Worm (Caenorhabditis elegans) whole organism, L2 larva: ENCODE results near the gene molo-1.

Experiments
- C34F6.9 ChIP-seq: fragments of 150-350 bp; optimal IDR thresholded peaks from 2 replicates; lab custom pipeline; 2014; ENCODE audit warnings: missing biosample characterization, missing genetic modification characterization
- F13H6.1 ChIP-seq: sonication (generic microtip); optimal IDR thresholded peaks from 2 replicates; lab custom pipeline; 2016; ENCODE audit warnings: missing genetic modification characterization, missing compliant biosample characterization
- R02D3.7 ChIP-seq: fragments of 150-350 bp; optimal IDR thresholded peaks from 2 replicates; lab custom pipeline; 2014; ENCODE audit warnings: missing biosample characterization, missing genetic modification characterization
- Y55F3AM.14 ChIP-seq: fragments of 200-800 bp; sonication (Bioruptor generic); optimal IDR thresholded peaks from 2 replicates; lab custom pipeline; 2018; ENCODE audit warnings: mild to moderate bottlenecking, missing genetic modification characterization, missing compliant biosample characterization
- ZK546.5 ChIP-seq: sonication (generic microtip); optimal IDR thresholded peaks from 2 replicates; lab custom pipeline; 2017; ENCODE audit warnings: missing biosample characterization, missing genetic modification characterization
- alr-1 ChIP-seq: fragments of 150-350 bp; optimal IDR thresholded peaks from 2 replicates; lab custom pipeline; 2014; ENCODE audit warnings: missing biosample characterization, missing genetic modification characterization
- aly-2 ChIP-seq: fragments of 150-350 bp; optimal IDR thresholded peaks from 2 replicates; lab custom pipeline; 2014; ENCODE audit warnings: missing biosample characterization, missing genetic modification characterization
- ama-1 ChIP-seq: fragments of 150-350 bp; optimal IDR thresholded peaks from 2 replicates; lab custom pipeline; 2018; ENCODE audit warnings: inconsistent platforms
- blmp-1 ChIP-seq: sonication (generic microtip); optimal IDR thresholded peaks from 2 replicates; lab custom pipeline; 2017; ENCODE audit warnings: missing genetic modification characterization, mild to moderate bottlenecking, missing compliant biosample characterization, antibody characterized with exemption, moderate library complexity; ENCODE audit not compliant: insufficient read depth
- ceh-16 ChIP-seq: fragments of 150-350 bp; optimal IDR thresholded peaks from 2 replicates; lab custom pipeline; 2014; ENCODE audit warnings: missing biosample characterization, missing genetic modification characterization
- ceh-82 ChIP-seq: fragments of 150-350 bp; optimal IDR thresholded peaks from 2 replicates; lab custom pipeline; 2014; ENCODE audit warnings: missing biosample characterization, missing genetic modification characterization
- crh-2 ChIP-seq: sonication (generic microtip); optimal IDR thresholded peaks from 2 replicates; lab custom pipeline; 2017; ENCODE audit warnings: missing biosample characterization, missing genetic modification characterization
- dmd-4 ChIP-seq: sonication (generic microtip); optimal IDR thresholded peaks from 2 replicates; lab custom pipeline; 2017; ENCODE audit warnings: missing biosample characterization, missing genetic modification characterization
- elt-1 ChIP-seq: fragments of 150-350 bp; optimal IDR thresholded peaks from 2 replicates; lab custom pipeline; 2014; ENCODE audit warnings: missing biosample characterization, missing genetic modification characterization
- elt-3 ChIP-seq: sonication (generic microtip); optimal IDR thresholded peaks from 2 replicates; lab custom pipeline; 2017; ENCODE audit warnings: missing biosample characterization, missing genetic modification characterization
- fos-1 ChIP-seq: fragments of 150-350 bp; optimal IDR thresholded peaks from 2 replicates; lab custom pipeline; 2014; ENCODE audit warnings: missing biosample characterization, missing genetic modification characterization
- gmeb-1 ChIP-seq: fragments of 150-350 bp; optimal IDR thresholded peaks from 2 replicates; lab custom pipeline; 2014; ENCODE audit warnings: missing biosample characterization, missing genetic modification characterization
- lin-11 ChIP-seq: fragments of 150-350 bp; sonication (generic microtip); optimal IDR thresholded peaks from 2 replicates; lab custom pipeline; 2014; ENCODE audit warnings: missing biosample characterization, missing genetic modification characterization, inconsistent platforms, mixed read lengths
- lin-13 ChIP-seq: fragments of 150-350 bp; optimal IDR thresholded peaks from 2 replicates; lab custom pipeline; 2014; ENCODE audit warnings: missing biosample characterization, missing genetic modification reagents, missing genetic modification characterization
- lin-39 ChIP-seq: fragments of 150-350 bp; optimal IDR thresholded peaks from 2 replicates; lab custom pipeline; 2014; ENCODE audit warnings: missing biosample characterization, missing genetic modification reagents, missing genetic modification characterization
- lsy-2 ChIP-seq, 2 experiments: fragments of 150-350 bp in 1 of 2; sonication (generic microtip) in 1 of 2; optimal IDR thresholded peaks; 2 replicates each; lab custom pipeline; 2014 to 2017; ENCODE audit warnings: missing biosample characterization in 2 of 2, missing genetic modification characterization in 2 of 2
- mbf-1 ChIP-seq: sonication (generic microtip); optimal IDR thresholded peaks from 2 replicates; lab custom pipeline; 2017; ENCODE audit warnings: missing biosample characterization, missing genetic modification characterization
- mdl-1 ChIP-seq, 2 experiments: fragments of 150-350 bp in 1 of 2; sonication (generic microtip) in 1 of 2; optimal IDR thresholded peaks; 2 replicates each; lab custom pipeline; 2017; ENCODE audit warnings: missing biosample characterization in 2 of 2, missing genetic modification characterization in 2 of 2
- nhr-11 ChIP-seq: fragments of 150-350 bp; optimal IDR thresholded peaks from 2 replicates; lab custom pipeline; 2014; ENCODE audit warnings: missing biosample characterization, missing genetic modification characterization
- nhr-12 ChIP-seq: fragments of 150-350 bp; optimal IDR thresholded peaks from 2 replicates; lab custom pipeline; 2014; ENCODE audit warnings: missing biosample characterization, missing genetic modification characterization
- nhr-129 ChIP-seq: fragments of 150-350 bp; optimal IDR thresholded peaks from 2 replicates; lab custom pipeline; 2014; ENCODE audit warnings: missing biosample characterization, missing genetic modification characterization
- nhr-21 ChIP-seq: fragments of 150-350 bp; optimal IDR thresholded peaks from 2 replicates; lab custom pipeline; 2014; ENCODE audit warnings: missing biosample characterization, missing genetic modification characterization
- nhr-23 ChIP-seq: fragments of 150-350 bp; optimal IDR thresholded peaks from 2 replicates; lab custom pipeline; 2014; ENCODE audit warnings: missing biosample characterization, missing genetic modification reagents, missing genetic modification characterization
- nhr-237 ChIP-seq: fragments of 150-350 bp; optimal IDR thresholded peaks from 2 replicates; lab custom pipeline; 2014; ENCODE audit warnings: missing biosample characterization, missing genetic modification characterization
- nhr-25 ChIP-seq: fragments of 150-350 bp; sonication (generic microtip); optimal IDR thresholded peaks from 3 replicates; lab custom pipeline; 2014; ENCODE audit warnings: missing biosample characterization, missing genetic modification characterization
- nhr-77 ChIP-seq: fragments of 150-350 bp; optimal IDR thresholded peaks from 2 replicates; lab custom pipeline; 2014; ENCODE audit warnings: missing biosample characterization, missing genetic modification characterization
- peb-1 ChIP-seq: fragments of 150-350 bp; optimal IDR thresholded peaks from 2 replicates; lab custom pipeline; 2014; ENCODE audit warnings: missing biosample characterization, missing genetic modification characterization
- sem-4 ChIP-seq: fragments of 150-350 bp; optimal IDR thresholded peaks from 2 replicates; lab custom pipeline; 2014; ENCODE audit warnings: missing biosample characterization, missing genetic modification reagents, missing genetic modification characterization
- skn-1 ChIP-seq: sonication (generic microtip); optimal IDR thresholded peaks from 2 replicates; lab custom pipeline; 2017; ENCODE audit warnings: missing biosample characterization, missing genetic modification characterization
- sma-3 ChIP-seq: sonication (generic microtip); optimal IDR thresholded peaks from 2 replicates; lab custom pipeline; 2016; ENCODE audit warnings: missing genetic modification reagents, missing genetic modification characterization, missing compliant biosample characterization
- sma-9 ChIP-seq, 2 experiments: fragments of 150-350 bp in 1 of 2; sonication (generic microtip) in 1 of 2; optimal IDR thresholded peaks; 2 replicates each; lab custom pipeline; 2014 to 2016; ENCODE audit warnings: missing genetic modification characterization in 2 of 2, mild to moderate bottlenecking in 1 of 2, missing biosample characterization in 1 of 2, missing compliant biosample characterization in 1 of 2, missing genetic modification reagents in 1 of 2, moderate library complexity in 1 of 2
- snpc-4 ChIP-seq: fragments of 150-350 bp; optimal IDR thresholded peaks from 2 replicates; lab custom pipeline; 2014; ENCODE audit warnings: missing biosample characterization, missing genetic modification characterization
- unc-55 ChIP-seq: fragments of 150-350 bp; sonication (generic microtip); optimal IDR thresholded peaks from 3 replicates; lab custom pipeline; 2014; ENCODE audit warnings: missing biosample characterization, missing genetic modification reagents, missing genetic modification characterization
- unc-62 ChIP-seq: fragments of 150-350 bp; optimal IDR thresholded peaks from 2 replicates; lab custom pipeline; 2014; ENCODE audit warnings: missing biosample characterization, missing genetic modification reagents, missing genetic modification characterization
- zag-1 ChIP-seq: fragments of 150-350 bp; optimal IDR thresholded peaks from 2 replicates; lab custom pipeline; 2014; ENCODE audit warnings: missing biosample characterization, missing genetic modification characterization
- ztf-1 ChIP-seq: fragments of 200-800 bp; sonication (Bioruptor generic); conservative IDR thresholded peaks from 2 replicates; pipeline ENCODE4 v1.3.6; 2022; ENCODE audit warnings: missing genetic modification characterization, missing compliant biosample characterization
- ztf-11 ChIP-seq: sonication (generic microtip); optimal IDR thresholded peaks from 2 replicates; lab custom pipeline; 2017; ENCODE audit warnings: missing biosample characterization, missing genetic modification characterization
- ztf-4 ChIP-seq: fragments of 150-350 bp; optimal IDR thresholded peaks from 2 replicates; lab custom pipeline; 2014; ENCODE audit warnings: missing biosample characterization, missing genetic modification characterization

Gene molo-1

ce11 chrIII:5588746-5589145, 15.0 kb downstream of the molo-1 start:
- TF ChIP-seq ZK546.5 (tag; lab: Kevin White, UChicago): no peak

- TF ChIP-seq lin-39 (tag; lab: Kevin White, UChicago) (no peak), lin-13 (GFP tag; lab: Kevin White, UChicago) (peak; percentile 77), zag-1 (tag; lab: Kevin White, UChicago) (no peak), ceh-82 (tag; lab: Kevin White, UChicago) (no peak), ztf-11 (tag; lab: Kevin White, UChicago) (no peak), C34F6.9 (tag; lab: Kevin White, UChicago) (peak; percentile 84), elt-1 (no peak), unc-62 (GFP tag; lab: Kevin White, UChicago) (no peak), lin-11 (tag; lab: Kevin White, UChicago) (peak; percentile 80), ZK546.5 (tag; lab: Kevin White, UChicago) (no peak), nhr-25 (tag; lab: Kevin White, UChicago) (peak; percentile 23), nhr-129 (peak; percentile 28), crh-2 (peak; percentile 57), sma-3 (peak; percentile 57), mbf-1 (tag; lab: Kevin White, UChicago) (no peak), skn-1 (tag; lab: Kevin White, UChicago) (no peak), sma-9 (GFP tag; optimal IDR thresholded peaks at IDR 0.05; lab: Kevin White, UChicago) (peak; percentile 38), sma-9 (tag; optimal IDR thresholded peaks at IDR 0.05; lab: Kevin White, UChicago) (no peak), nhr-23 (no peak), nhr-237 (tag; lab: Kevin White, UChicago) (no peak), ztf-4 (tag; lab: Kevin White, UChicago) (no peak), ztf-1 (no peak), R02D3.7 (tag; lab: Kevin White, UChicago) (peak; percentile 53), gmeb-1 (tag; lab: Kevin White, UChicago) (peak; percentile 80), elt-3 (tag; lab: Kevin White, UChicago) (no peak), ama-1 (lab: Kevin White, UChicago) (no peak), mdl-1 (tag; optimal IDR thresholded peaks at IDR 0.05; lab: Kevin White, UChicago) (no peak), nhr-21 (tag; lab: Kevin White, UChicago) (peak; percentile 16), fos-1 (tag; lab: Kevin White, UChicago) (peak; percentile 17), ceh-16 (tag; lab: Kevin White, UChicago) (peak; percentile 4), F13H6.1 (tag; lab: Kevin White, UChicago) (peak; percentile 6), unc-55 (peak; percentile 89), alr-1 (no peak), Y55F3AM.14 (GFP tag; lab: Kevin White, UChicago) (no peak), dmd-4 (tag; lab: Kevin White, UChicago) (no peak), nhr-11 (tag; lab: Kevin White, UChicago) (no peak), peb-1 (tag; lab: Kevin White, UChicago) (no peak), blmp-1 (tag; lab: Kevin White, UChicago) (peak; percentile 33), lsy-2 (tag; optimal IDR thresholded peaks at IDR 0.05; lab: Kevin White, UChicago) (peak; percentile 29 to 85), nhr-77 (tag; lab: Kevin White, UChicago) (no peak), snpc-4 (peak; percentile 17), aly-2 (tag; lab: Kevin White, UChicago) (no peak)
- TF ChIP-seq, all 48 proteins: peak for 18
These were observed 17.9 kb downstream of the molo-1 start, which contains the start of the genes ddx-15 and ucr-1 for ce11 chrIII:5591668-5592149. Gene ddx-15, minus strand, starts transcription at chrIII:5591718. Gene ucr-1, plus strand, starts transcription at chrIII:5592135.

- TF ChIP-seq sma-3: peak; percentile 43
- no peak for TF ChIP-seq gmeb-1 (tag; lab: Kevin White, UChicago)
- TF ChIP-seq fos-1 (tag; lab: Kevin White, UChicago): peak; percentile 19
- TF ChIP-seq lin-11 (tag; lab: Kevin White, UChicago): no peak
- no peak for TF ChIP-seq sem-4
- TF ChIP-seq lin-39 (tag; lab: Kevin White, UChicago): no peak
- TF ChIP-seq alr-1: no peak
- no peak for TF ChIP-seq unc-55
- no peak for TF ChIP-seq ceh-16 (tag; lab: Kevin White, UChicago)
- TF ChIP-seq nhr-21 (tag; lab: Kevin White, UChicago): peak; percentile 30
- TF ChIP-seq mbf-1 (tag; lab: Kevin White, UChicago): no peak
- no peak for TF ChIP-seq ztf-4 (tag; lab: Kevin White, UChicago)
- TF ChIP-seq nhr-12 (tag; lab: Kevin White, UChicago): no peak
- no peak for TF ChIP-seq zag-1 (tag; lab: Kevin White, UChicago)
- TF ChIP-seq F13H6.1 (tag; lab: Kevin White, UChicago): no peak
- TF ChIP-seq C34F6.9 (tag; lab: Kevin White, UChicago): no peak
- no peak for TF ChIP-seq ztf-1
- no peak for TF ChIP-seq snpc-4
- TF ChIP-seq nhr-237 (tag; lab: Kevin White, UChicago): no peak
- peak; percentile 7 for TF ChIP-seq sma-9 (GFP tag; optimal IDR thresholded peaks at IDR 0.05; lab: Kevin White, UChicago)
- no peak for TF ChIP-seq sma-9 (tag; optimal IDR thresholded peaks at IDR 0.05; lab: Kevin White, UChicago)
- TF ChIP-seq nhr-25 (tag; lab: Kevin White, UChicago): peak; percentile 71
- TF ChIP-seq Y55F3AM.14 (GFP tag; lab: Kevin White, UChicago): no peak
- TF ChIP-seq R02D3.7 (tag; lab: Kevin White, UChicago): no peak
These were observed 20.6 kb downstream of the molo-1 start for ce11 chrIII:5594350-5594749.
